Worm (Caenorhabditis elegans) whole organism, young adult: ENCODE measurements around the gene aexr-3.

ENCODE experiments used
- Y53F4B.3 ChIP-seq: fragments of 200-800 bp; sonication (Bioruptor generic); IDR thresholded peaks from 2 replicates; pipeline ENCODE4 v1.3.6; 2022; ENCODE audit warnings: missing genetic modification reagents, missing genetic modification characterization, missing compliant biosample characterization
- attf-3 ChIP-seq: fragments of 200-800 bp; sonication (Bioruptor generic); conservative IDR thresholded peaks from 2 replicates; pipeline ENCODE4 v1.3.6; 2022; ENCODE audit warnings: missing genetic modification reagents, missing genetic modification characterization, missing compliant biosample characterization

DNA sequence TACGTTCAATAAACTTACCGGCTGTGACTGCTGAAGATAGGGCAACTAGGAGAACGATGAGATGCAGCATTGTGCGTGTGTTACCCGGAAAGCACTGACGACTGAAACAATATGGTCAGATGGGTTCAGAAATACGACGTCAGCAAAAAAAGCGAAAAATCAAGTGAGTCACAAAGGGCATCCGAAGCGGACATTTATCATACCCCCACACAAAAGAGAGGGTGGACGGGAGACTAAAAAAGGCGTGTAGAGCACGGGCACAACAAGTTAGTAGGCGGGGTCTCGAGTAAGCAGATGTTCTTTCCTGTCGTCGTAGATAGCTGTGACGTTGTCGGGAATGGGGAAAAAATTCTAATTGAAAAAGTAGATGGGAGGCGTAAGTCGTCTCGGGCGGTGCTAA, 41.6 kb downstream of the aexr-3 start, which contains the start of gene nlp-14:
- TF ChIP-seq Y53F4B.3 (GFP tag; lab: Robert Waterston, UW) (no peak), attf-3 (GFP tag; lab: Robert Waterston, UW) (no peak)
